Worm (Caenorhabditis elegans): Measurements from ENCODE around the gene F35B3.4.

DNA sequence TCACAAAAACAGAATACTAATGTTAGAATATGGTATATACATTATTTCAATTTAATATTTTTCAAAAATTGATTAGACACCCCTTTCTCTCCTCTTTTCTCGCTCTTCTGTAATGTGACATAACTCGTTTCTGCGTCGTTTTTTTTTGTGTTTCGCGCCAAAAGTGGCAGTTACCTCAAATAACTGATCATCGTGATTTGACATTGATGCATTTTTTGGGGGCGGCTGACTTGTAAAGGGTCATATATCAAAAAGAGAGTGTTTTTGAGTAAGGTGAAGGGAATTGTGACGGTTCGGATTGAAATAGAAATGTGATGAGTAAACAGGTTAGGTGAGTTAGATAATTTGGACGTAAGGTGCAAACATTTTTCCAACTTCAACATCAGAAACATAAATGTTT lies 22.8 kb downstream of the F35B3.4 start:
- TF ChIP-seq nhr-237 (tag; optimal IDR thresholded peaks at IDR 0.05) (no peak), madf-5 (GFP tag; IDR thresholded peaks at IDR 0.05) (no peak), hif-1 (tag; optimal IDR thresholded peaks at IDR 0.05) (no peak), skn-1 (tag; optimal IDR thresholded peaks at IDR 0.05) (no peak), unc-130 (GFP tag; optimal IDR thresholded peaks at IDR 0.05) (no peak), nhr-11 (tag; optimal IDR thresholded peaks at IDR 0.05) (no peak), tra-1 (GFP tag; IDR thresholded peaks at IDR 0.05) (no peak), daf-8 (GFP tag; IDR thresholded peaks at IDR 0.05) (no peak), sdz-12 (GFP tag; optimal IDR thresholded peaks at IDR 0.05) (no peak)
